Worm (Caenorhabditis elegans): ENCODE results near the gene F14H12.3.

Gene F14H12.3

ce11 chrX:4294957-4295356 is 49.1 kb upstream of the F14H12.3 start (continued):
- TF ChIP-seq ceh-62 (tag; optimal IDR thresholded peaks at IDR 0.05) (no peak), lim-7 (GFP tag; IDR thresholded peaks at IDR 0.05) (no peak)

ce11 chrX:4295917-4296316 is 48.1 kb upstream of the F14H12.3 start:
- TF ChIP-seq pha-4 (GFP tag; IDR thresholded peaks at IDR 0.05) = no peak
- TF ChIP-seq pha-4 (tag; optimal IDR thresholded peaks at IDR 0.05) = no peak
- no peak for TF ChIP-seq egl-27 (tag; optimal IDR thresholded peaks at IDR 0.05)

ce11 chrX:4297452-4297851 is 46.6 kb upstream of the F14H12.3 start, which contains the start of gene paf-2:
Gene paf-2 (minus strand): TSS chrX:4297741.
- TF ChIP-seq mep-1 (tag; optimal IDR thresholded peaks at IDR 0.05) (peak; percentile 22), hlh-11 (tag; optimal IDR thresholded peaks at IDR 0.05) (no peak), aha-1 (tag) (peak; percentile 13), hif-1 (tag; optimal IDR thresholded peaks at IDR 0.05) (peak in 1 of 2 experiments; percentile 1), php-3 (GFP tag; IDR thresholded peaks at IDR 0.05) (no peak), lin-1 (GFP tag; IDR thresholded peaks at IDR 0.05) (no peak), duxl-1 (tag; optimal IDR thresholded peaks at IDR 0.05; ENCODE audit: poor library complexity) (no peak), unc-62 (GFP tag; optimal IDR thresholded peaks at IDR 0.05 in 1 of 2) (peak in 1 of 2 experiments; percentile 68), unc-62 (tag; optimal IDR thresholded peaks at IDR 0.05) (no peak), mes-2 (tag; optimal IDR thresholded peaks at IDR 0.05; ENCODE audit: poor library complexity, severe bottlenecking) (no peak), ctbp-1 (GFP tag; IDR thresholded peaks at IDR 0.05) (0 out of 2 replicates have a peak, but pooled peaks have one; percentile 24)

ce11 chrX:4303200-4303599 is 40.8 kb upstream of the F14H12.3 start:
- peak in 1 of 2 experiments; percentile 91 for TF ChIP-seq unc-62 (GFP tag; optimal IDR thresholded peaks at IDR 0.05 in 1 of 2)
- TF ChIP-seq unc-62 (tag; optimal IDR thresholded peaks at IDR 0.05) = no peak
- no peak for TF ChIP-seq hif-1 (tag; optimal IDR thresholded peaks at IDR 0.05)

ce11 chrX:4306861-4307260 is 37.2 kb upstream of the F14H12.3 start, which contains the start of gene pqn-15:
Gene pqn-15 (minus strand): TSS chrX:4306961.
- TF ChIP-seq pha-4 (GFP tag; IDR thresholded peaks at IDR 0.05) (no peak), pha-4 (tag; optimal IDR thresholded peaks at IDR 0.05) (no peak), daf-16 (GFP tag; optimal IDR thresholded peaks at IDR 0.05) (no peak), daf-16 (tag; optimal IDR thresholded peaks at IDR 0.05) (no peak), dmd-6 (GFP tag; IDR thresholded peaks at IDR 0.05) (no peak), madf-5 (GFP tag; IDR thresholded peaks at IDR 0.05) (no peak), tag-97 (GFP tag; IDR thresholded peaks at IDR 0.05) (no peak), T20F7.1 (GFP tag; optimal IDR thresholded peaks at IDR 0.05) (no peak), snpc-4 (tag; optimal IDR thresholded peaks at IDR 0.05) (no peak)

- TF ChIP-seq madf-5 (GFP tag; IDR thresholded peaks at IDR 0.05) = no peak
- TF ChIP-seq ceh-28 (tag; optimal IDR thresholded peaks at IDR 0.05) = no peak
- TF ChIP-seq ceh-20 (GFP tag; IDR thresholded peaks at IDR 0.05) = peak; percentile 34; the same call in 1 of the 2 replicates
- peak; percentile 62 for TF ChIP-seq mep-1 (tag; optimal IDR thresholded peaks at IDR 0.05)
- TF ChIP-seq Y5F2A.4 (GFP tag; optimal IDR thresholded peaks at IDR 0.05) = no peak
- no peak for TF ChIP-seq ZK337.2 (GFP tag; IDR thresholded peaks at IDR 0.05)
- TF ChIP-seq lin-13 (GFP tag; optimal IDR thresholded peaks at IDR 0.05) = no peak
- no peak for TF ChIP-seq lir-3 (tag; optimal IDR thresholded peaks at IDR 0.05)
- TF ChIP-seq nhr-28 (tag; optimal IDR thresholded peaks at IDR 0.05) = peak; percentile 52
- no peak for TF ChIP-seq Y75B8A.6 (GFP tag; IDR thresholded peaks at IDR 0.05)
- no peak for TF ChIP-seq zfp-2 (tag; optimal IDR thresholded peaks at IDR 0.05)
- peak; percentile 37 for TF ChIP-seq rbr-2 (tag; optimal IDR thresholded peaks at IDR 0.05)
- TF ChIP-seq aly-2 (tag; optimal IDR thresholded peaks at IDR 0.05) = no peak
- no peak for TF ChIP-seq nhr-48 (tag; optimal IDR thresholded peaks at IDR 0.05)
- TF ChIP-seq pqm-1 (tag; optimal IDR thresholded peaks at IDR 0.05) = no peak
- no peak for TF ChIP-seq R02D3.7 (tag; optimal IDR thresholded peaks at IDR 0.05)
- TF ChIP-seq T20F7.1 (GFP tag; optimal IDR thresholded peaks at IDR 0.05) = no peak
- peak; percentile 44; the same call in 1 of the 2 replicates for TF ChIP-seq dmd-6 (GFP tag; IDR thresholded peaks at IDR 0.05)
- 0 out of 2 replicates have a peak, but pooled peaks have one; percentile 8 for TF ChIP-seq ctbp-1 (GFP tag; IDR thresholded peaks at IDR 0.05)
- TF ChIP-seq ceh-32 (tag; optimal IDR thresholded peaks at IDR 0.05; ENCODE audit: poor library complexity) = no peak
- TF ChIP-seq mxl-3 (GFP tag; optimal IDR thresholded peaks at IDR 0.05) = peak; percentile 28
- no peak for TF ChIP-seq nhr-41 (GFP tag; IDR thresholded peaks at IDR 0.05)
- TF ChIP-seq mxl-2 (GFP tag; conservative IDR thresholded peaks at IDR 0.05) = no peak
- no peak for TF ChIP-seq vab-7 (GFP tag; IDR thresholded peaks at IDR 0.05)
These were observed 36.4 kb upstream of the F14H12.3 start for ce11 chrX:4307559-4308005.
